Fruit fly (Drosophila melanogaster) whole organism, embryonic: Measurements from ENCODE around the gene Ir40a.

ENCODE experiments used
- Antp ChIP-seq: fragments of 200-800 bp; sonication (Bioruptor generic); optimal IDR thresholded peaks from 3 replicates; lab custom pipeline; 2016; ENCODE audit warnings: missing biosample characterization, missing genetic modification characterization
- C15 ChIP-seq: fragments of 200-800 bp; sonication (Bioruptor generic); IDR thresholded peaks from 3 replicates; pipeline ENCODE4 v1.3.6; 2022; ENCODE audit warnings: missing biosample characterization, missing genetic modification characterization
- CG16863 ChIP-seq: fragments of 200-800 bp; sonication (Bioruptor generic); optimal IDR thresholded peaks from 3 replicates; lab custom pipeline; 2016; ENCODE audit warnings: missing biosample characterization, missing genetic modification characterization
- HmgZ ChIP-seq: fragments of 200-800 bp; sonication (Bioruptor generic); optimal IDR thresholded peaks from 2 replicates; lab custom pipeline; 2018; ENCODE audit warnings: missing biosample characterization, mild to moderate bottlenecking, missing genetic modification characterization
- Rx ChIP-seq: fragments of 200-800 bp; sonication (Bioruptor generic); IDR thresholded peaks from 2 replicates; pipeline ENCODE4 v1.3.6; 2022; ENCODE audit warnings: missing biosample characterization, missing genetic modification characterization
- repo ChIP-seq: fragments of 200-800 bp; sonication (Bioruptor generic); optimal IDR thresholded peaks from 2 replicates; lab custom pipeline; 2016; ENCODE audit warnings: missing biosample characterization, missing genetic modification characterization

DNA sequence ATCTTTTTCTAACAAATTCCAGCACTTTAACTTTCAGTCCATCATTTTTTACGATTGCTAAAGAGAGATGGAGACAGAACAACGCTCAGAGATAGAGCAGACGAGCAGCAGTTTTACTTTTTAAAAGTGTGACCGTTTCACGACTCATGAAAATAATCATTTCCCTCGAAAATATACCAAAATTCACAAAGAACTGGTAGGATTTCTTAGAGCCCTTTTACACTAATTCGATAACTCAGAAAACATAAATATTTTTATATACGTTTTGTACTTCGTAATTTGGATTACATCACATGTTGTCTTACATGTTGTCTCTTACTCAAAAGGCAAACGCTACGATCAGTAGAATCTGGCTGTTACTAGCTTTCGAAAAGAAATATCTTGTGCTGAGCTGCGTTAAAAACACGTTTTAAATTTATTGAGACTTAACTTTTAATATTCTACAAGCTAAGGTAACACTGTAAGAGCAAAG lies 45.1 kb downstream of the Ir40a start, which contains the start of gene Clamp:
- TF ChIP-seq HmgZ (tag; lab: Kevin White, UChicago) (peak; percentile 37), Rx (no peak), Antp (no peak), CG16863 (GFP tag; lab: Kevin White, UChicago) (no peak), C15 (GFP tag; lab: Robert Waterston, UW) (no peak), repo (GFP tag; lab: Kevin White, UChicago) (no peak)
